Fruit fly (Drosophila melanogaster): ENCODE results near the gene CG3347.

- TF ChIP-seq pan (optimal IDR thresholded peaks at IDR 0.05) (no peak), EcR (GFP tag; optimal IDR thresholded peaks at IDR 0.05) (no peak), usp (GFP tag; optimal IDR thresholded peaks at IDR 0.05) (no peak), CG8478 (optimal IDR thresholded peaks at IDR 0.05) (no peak), Dll (optimal IDR thresholded peaks at IDR 0.05) (no peak), psq (optimal IDR thresholded peaks at IDR 0.05) (no peak)
Observed at dm6 chr2L:3303893-3304292, 34.7 kb downstream of the CG3347 start, which contains the start of gene CG3277.

Measured in whole organism.